Fruit fly (Drosophila melanogaster) Kc167 (cell line): ENCODE results near the gene Sfp24Ba.

ENCODE experiments used
- Sin3A ChIP-seq: fragments of >200 bp; optimal IDR thresholded peaks from 2 replicates; lab custom pipeline; 2018; ENCODE audit warnings: missing external identifiers
- h ChIP-seq: fragments of >200 bp; optimal IDR thresholded peaks from 3 replicates; lab custom pipeline; 2018; ENCODE audit warnings: missing external identifiers
- ttk ChIP-seq: sonication (Bioruptor generic); optimal IDR thresholded peaks from 2 replicates; lab custom pipeline; 2017; ENCODE audit warnings: missing external identifiers

DNA sequence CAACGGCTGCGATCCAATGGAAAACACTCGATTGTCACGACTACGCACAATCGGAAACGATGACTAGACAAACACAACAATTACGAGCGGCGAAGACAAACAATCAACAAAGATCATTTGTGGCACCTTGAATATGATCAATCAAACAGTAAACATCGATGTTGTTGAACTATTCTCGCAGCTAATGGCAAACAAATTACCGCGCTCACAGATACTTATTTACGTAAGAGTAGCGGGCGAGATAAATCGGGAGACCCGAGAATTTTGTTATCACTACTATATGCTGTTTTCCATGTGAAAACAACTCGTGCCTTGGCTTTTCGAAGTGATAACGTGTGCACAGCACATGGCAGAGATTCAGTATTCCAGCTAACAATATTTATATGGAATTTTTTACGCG is 39.5 kb downstream of the Sfp24Ba start:
- TF ChIP-seq h (lab: Kevin White, UChicago) (no peak), Sin3A (lab: Kevin White, UChicago) (no peak), ttk (no peak)
